Worm (Caenorhabditis elegans) whole organism, L4 larva: ENCODE measurements around the gene cks-1.

ENCODE experiments used
- F26F4.8 ChIP-seq: fragments of 200-800 bp; sonication (Bioruptor generic); conservative IDR thresholded peaks from 2 replicates; pipeline ENCODE4 v1.3.6; 2022; ENCODE audit warnings: missing genetic modification characterization, missing compliant biosample characterization
- T20F7.1 ChIP-seq: fragments of 200-800 bp; sonication (Bioruptor generic); optimal IDR thresholded peaks from 2 replicates; lab custom pipeline; 2018; ENCODE audit warnings: mild to moderate bottlenecking, missing genetic modification characterization, missing compliant biosample characterization
- T26A8.4 ChIP-seq: fragments of 200-800 bp; sonication (Bioruptor generic); IDR thresholded peaks from 2 replicates; pipeline ENCODE4 v1.3.6; 2022; ENCODE audit warnings: missing genetic modification characterization, missing compliant biosample characterization
- Y105C5A.15 ChIP-seq: fragments of 200-800 bp; sonication (Bioruptor generic); IDR thresholded peaks from 2 replicates; pipeline ENCODE4 v1.3.6; 2022; ENCODE audit warnings: missing genetic modification characterization, missing compliant biosample characterization
- Y48G9A.11 ChIP-seq: fragments of 200-800 bp; sonication (Bioruptor generic); IDR thresholded peaks from 2 replicates; pipeline ENCODE4 v1.3.6; 2022; ENCODE audit warnings: missing genetic modification reagents, missing genetic modification characterization, missing compliant biosample characterization
- ZK337.2 ChIP-seq: fragments of 200-800 bp; sonication (Bioruptor generic); IDR thresholded peaks from 2 replicates; pipeline ENCODE4 v1.3.6; 2022; ENCODE audit warnings: missing genetic modification reagents, missing genetic modification characterization, missing compliant biosample characterization
- aha-1 ChIP-seq: fragments of 150-350 bp; peaks from one replicate; lab custom pipeline; 2014; ENCODE audit warnings: missing biosample characterization, missing genetic modification characterization
- aly-2 ChIP-seq: sonication (generic microtip); optimal IDR thresholded peaks from 2 replicates; lab custom pipeline; 2018; ENCODE audit warnings: missing biosample characterization, missing genetic modification characterization
- ceh-20 ChIP-seq: fragments of 200-800 bp; sonication (Bioruptor generic); IDR thresholded peaks from 2 replicates; pipeline ENCODE4 v1.3.6; 2022; ENCODE audit warnings: missing genetic modification reagents, missing genetic modification characterization, missing compliant biosample characterization
- ceh-32 ChIP-seq: sonication (generic microtip); optimal IDR thresholded peaks from 2 replicates; lab custom pipeline; 2016; ENCODE audit warnings: mild to moderate bottlenecking, missing genetic modification characterization, missing compliant biosample characterization; ENCODE audit not compliant: poor library complexity
- ceh-82 ChIP-seq: sonication (generic microtip); optimal IDR thresholded peaks from 2 replicates; lab custom pipeline; 2017; ENCODE audit warnings: missing biosample characterization, missing genetic modification characterization
- daf-12 ChIP-seq: fragments of 150-350 bp; optimal IDR thresholded peaks from 2 replicates; lab custom pipeline; 2014; ENCODE audit warnings: missing biosample characterization, missing genetic modification reagents, missing genetic modification characterization
- daf-19 ChIP-seq: fragments of 200-800 bp; sonication (Bioruptor generic); conservative IDR thresholded peaks from 2 replicates; pipeline ENCODE4 v1.3.6; 2022; ENCODE audit warnings: missing genetic modification characterization, missing compliant biosample characterization
- dmd-6 ChIP-seq: fragments of 200-800 bp; sonication (Bioruptor generic); IDR thresholded peaks from 2 replicates; pipeline ENCODE4 v1.3.6; 2022; ENCODE audit warnings: missing genetic modification reagents, missing genetic modification characterization, missing compliant biosample characterization
- dmd-9 ChIP-seq: fragments of 200-800 bp; sonication (Bioruptor generic); IDR thresholded peaks from 2 replicates; pipeline ENCODE4 v1.3.6; 2022; ENCODE audit warnings: missing genetic modification reagents, missing genetic modification characterization, missing compliant biosample characterization
- dve-1 ChIP-seq: sonication (generic microtip); optimal IDR thresholded peaks from 2 replicates; lab custom pipeline; 2017; ENCODE audit warnings: antibody characterized with exemption, mild to moderate bottlenecking, missing genetic modification characterization, missing compliant biosample characterization; ENCODE audit not compliant: insufficient read depth
- hlh-11 ChIP-seq: fragments of 200-800 bp; sonication (Bioruptor generic); optimal IDR thresholded peaks from 2 replicates; lab custom pipeline; 2018; ENCODE audit warnings: mild to moderate bottlenecking, missing genetic modification characterization, missing compliant biosample characterization
- hmg-1.1 ChIP-seq: fragments of 200-800 bp; sonication (Bioruptor generic); IDR thresholded peaks from 2 replicates; pipeline ENCODE4 v1.3.6; 2022; ENCODE audit warnings: missing genetic modification reagents, missing genetic modification characterization, missing compliant biosample characterization
- lin-13 ChIP-seq: fragments of 150-350 bp; optimal IDR thresholded peaks from 2 replicates; lab custom pipeline; 2014; ENCODE audit warnings: missing biosample characterization, missing genetic modification reagents, missing genetic modification characterization
- lin-38 ChIP-seq: fragments of 200-800 bp; sonication (Bioruptor generic); IDR thresholded peaks from 2 replicates; pipeline ENCODE4 v1.3.6; 2022; ENCODE audit warnings: missing genetic modification reagents, missing genetic modification characterization, missing compliant biosample characterization
- lsy-2 ChIP-seq, 2 experiments: fragments of 150-350 bp in 1 of 2; sonication (generic microtip) in 1 of 2; optimal IDR thresholded peaks; 2 replicates each; lab custom pipeline; 2014 to 2017; ENCODE audit warnings: missing biosample characterization in 2 of 2, missing genetic modification characterization in 2 of 2
- mdl-1 ChIP-seq, 2 experiments: fragments of 150-350 bp in 1 of 2; sonication (generic microtip) in 1 of 2; optimal IDR thresholded peaks; 2 replicates each; lab custom pipeline; 2014 to 2017; ENCODE audit warnings: missing biosample characterization in 2 of 2, missing genetic modification characterization in 2 of 2
- mdt-29 ChIP-seq: fragments of 200-800 bp; sonication (Bioruptor generic); IDR thresholded peaks from 2 replicates; pipeline ENCODE4 v1.3.6; 2022; ENCODE audit warnings: missing genetic modification reagents, missing genetic modification characterization, missing compliant biosample characterization
- mes-2 ChIP-seq: sonication (generic microtip); optimal IDR thresholded peaks from 2 replicates; lab custom pipeline; 2016; ENCODE audit warnings: missing genotype, mild to moderate bottlenecking, missing genetic modification characterization, missing compliant biosample characterization; ENCODE audit not compliant: poor library complexity, severe bottlenecking
- mxl-3 ChIP-seq: fragments of 200-800 bp; sonication (Bioruptor generic); optimal IDR thresholded peaks from 2 replicates; lab custom pipeline; 2018; ENCODE audit warnings: mild to moderate bottlenecking, missing genetic modification characterization, missing compliant biosample characterization
- nhr-102 ChIP-seq: sonication (generic microtip); optimal IDR thresholded peaks from 2 replicates; lab custom pipeline; 2016; ENCODE audit warnings: mild to moderate bottlenecking, missing genetic modification characterization, moderate library complexity, missing compliant biosample characterization
- nhr-11 ChIP-seq: fragments of 150-350 bp; optimal IDR thresholded peaks from 2 replicates; lab custom pipeline; 2014; ENCODE audit warnings: missing biosample characterization, missing genetic modification characterization
- nhr-28 ChIP-seq: fragments of 150-350 bp; optimal IDR thresholded peaks from 2 replicates; lab custom pipeline; 2014; ENCODE audit warnings: missing biosample characterization, missing genetic modification characterization
- nhr-77 ChIP-seq: fragments of 150-350 bp; optimal IDR thresholded peaks from 2 replicates; lab custom pipeline; 2014; ENCODE audit warnings: missing biosample characterization, missing genetic modification characterization
- pha-4 ChIP-seq, 2 experiments: fragments of 150-350 bp in 1 of 2; fragments of 200-800 bp in 1 of 2; sonication (Bioruptor generic) in 1 of 2; IDR thresholded peaks in 1 of 2; optimal IDR thresholded peaks in 1 of 2; 2 replicates each; pipeline versions ENCODE4 v1.3.6 to Lab custom; 2014 to 2022; ENCODE audit warnings: missing genetic modification characterization in 2 of 2, missing genetic modification reagents in 2 of 2, missing biosample characterization in 1 of 2, missing compliant biosample characterization in 1 of 2
- php-3 ChIP-seq: fragments of 200-800 bp; sonication (Bioruptor generic); IDR thresholded peaks from 2 replicates; pipeline ENCODE4 v1.3.6; 2022; ENCODE audit warnings: missing genetic modification reagents, missing genetic modification characterization, missing compliant biosample characterization
- pqm-1 ChIP-seq: sonication (generic microtip); optimal IDR thresholded peaks from 2 replicates; lab custom pipeline; 2017; ENCODE audit warnings: missing biosample characterization, missing genetic modification characterization
- saeg-2 ChIP-seq: fragments of 200-800 bp; sonication (Bioruptor generic); IDR thresholded peaks from 2 replicates; pipeline ENCODE4 v1.3.6; 2022; ENCODE audit warnings: missing genetic modification reagents, missing genetic modification characterization, missing compliant biosample characterization
- tag-97 ChIP-seq: fragments of 200-800 bp; sonication (Bioruptor generic); IDR thresholded peaks from 2 replicates; pipeline ENCODE4 v1.3.6; 2022; ENCODE audit warnings: missing genetic modification characterization, missing compliant biosample characterization
- tra-1 ChIP-seq: fragments of 200-800 bp; sonication (Bioruptor generic); IDR thresholded peaks from 2 replicates; pipeline ENCODE4 v1.3.6; 2022; ENCODE audit warnings: missing genetic modification reagents, missing genetic modification characterization, missing compliant biosample characterization
- unc-62 ChIP-seq, 3 experiments: fragments of 150-350 bp in 1 of 3; sonication (generic microtip); optimal IDR thresholded peaks in 2 of 3; peaks in 1 of 3; 1 replicate in 1 of 3; 2 replicates in 2 of 3; lab custom pipeline; 2014 to 2017; ENCODE audit warnings: missing biosample characterization in 3 of 3, missing genetic modification characterization in 3 of 3, missing genetic modification reagents in 3 of 3, missing genotype in 1 of 3
- zip-2 ChIP-seq: fragments of 150-350 bp; optimal IDR thresholded peaks from 2 replicates; lab custom pipeline; 2014; ENCODE audit warnings: missing biosample characterization, missing genetic modification characterization

Gene cks-1

ce11 chrIV:8481308-8481707, 32.4 kb upstream of the cks-1 start, which contains the start of gene spp-8 (continued):
- TF ChIP-seq php-3 (GFP tag; lab: Robert Waterston, UW) (peak; percentile 96), T20F7.1 (GFP tag; lab: Kevin White, UChicago) (no peak), Y48G9A.11 (GFP tag; lab: Robert Waterston, UW) (no peak), daf-19 (no peak), F26F4.8 (GFP tag; lab: Robert Waterston, UW) (no peak), unc-62 (GFP tag; optimal IDR thresholded peaks at IDR 0.05 in 1 of 2; lab: Kevin White, UChicago) (no peak), unc-62 (tag; optimal IDR thresholded peaks at IDR 0.05; lab: Kevin White, UChicago) (no peak), zip-2 (no peak), dmd-9 (no peak), nhr-102 (tag; lab: Kevin White, UChicago) (peak; percentile 15), ceh-32 (no peak), mdt-29 (GFP tag; lab: Robert Waterston, UW) (no peak), nhr-77 (tag; lab: Kevin White, UChicago) (peak; percentile 73), ZK337.2 (GFP tag; lab: Robert Waterston, UW) (no peak), tag-97 (GFP tag; lab: Robert Waterston, UW) (no peak), aha-1 (tag; lab: Kevin White, UChicago) (no peak), daf-12 (no peak), lin-13 (GFP tag; lab: Kevin White, UChicago) (no peak), saeg-2 (GFP tag; lab: Robert Waterston, UW) (no peak), mdl-1 (tag; optimal IDR thresholded peaks at IDR 0.05; lab: Kevin White, UChicago) (peak in 1 of 2 experiments; percentile 74), Y105C5A.15 (GFP tag; lab: Robert Waterston, UW) (no peak), pqm-1 (peak; percentile 93), pha-4 (GFP tag; IDR thresholded peaks at IDR 0.05; lab: Robert Waterston, UW) (peak; percentile 45; the same call in 1 of the 2 replicates), pha-4 (tag; optimal IDR thresholded peaks at IDR 0.05; lab: Kevin White, UChicago) (no peak), T26A8.4 (GFP tag; lab: Robert Waterston, UW) (no peak), tra-1 (GFP tag; lab: Robert Waterston, UW) (0 out of 2 replicates have a peak, but pooled peaks have one; percentile 20), nhr-11 (tag; lab: Kevin White, UChicago) (no peak), mxl-3 (peak; percentile 74), hlh-11 (tag; lab: Kevin White, UChicago) (peak; percentile 83), hmg-1.1 (GFP tag; lab: Robert Waterston, UW) (no peak), nhr-28 (tag; lab: Kevin White, UChicago) (peak; percentile 98), lsy-2 (tag; optimal IDR thresholded peaks at IDR 0.05; lab: Kevin White, UChicago) (no peak), ceh-20 (GFP tag; lab: Robert Waterston, UW) (peak; percentile 92), dve-1 (tag; lab: Kevin White, UChicago) (peak; percentile 80)

- peak; percentile 54 for TF ChIP-seq aha-1 (tag; lab: Kevin White, UChicago)
- TF ChIP-seq mes-2 (tag; lab: Kevin White, UChicago): no peak
- no peak for TF ChIP-seq dmd-6 (GFP tag; lab: Robert Waterston, UW)
- no peak for TF ChIP-seq ceh-82 (tag; lab: Kevin White, UChicago)
- TF ChIP-seq lin-38 (GFP tag; lab: Robert Waterston, UW): no peak
These were observed 26.5 kb upstream of the cks-1 start, which contains the start of gene srlf-3 for ce11 chrIV:8487183-8487582. TSS of gene srlf-3 (plus strand) at chrIV:8487483.

- peak; percentile 92 for TF ChIP-seq aha-1 (tag; lab: Kevin White, UChicago)
- TF ChIP-seq aly-2 (tag; lab: Kevin White, UChicago): no peak
These were observed 25.7 kb upstream of the cks-1 start for ce11 chrIV:8488043-8488442.
